Fruit fly (Drosophila melanogaster) whole organism, prepupa: Measurements from ENCODE around the gene ZC3H3.

Experiments
- Blimp-1 ChIP-seq: fragments of 200-800 bp; sonication (Bioruptor generic); optimal IDR thresholded peaks from 3 replicates; lab custom pipeline; 2017; ENCODE audit warnings: missing biosample characterization, missing genetic modification characterization, mild to moderate bottlenecking, moderate library complexity, missing genetic modification reagents
- CG10669 ChIP-seq: fragments of 200-800 bp; sonication (Bioruptor generic); optimal IDR thresholded peaks from 3 replicates; lab custom pipeline; 2018; ENCODE audit warnings: missing biosample characterization, mild to moderate bottlenecking, missing genetic modification characterization, moderate library complexity
- CG11294 ChIP-seq: fragments of 200-800 bp; sonication (Bioruptor generic); IDR thresholded peaks from 2 replicates; pipeline ENCODE4 v1.3.6; 2022; ENCODE audit warnings: missing biosample characterization, missing genetic modification characterization
- CG11902 ChIP-seq: fragments of 200-800 bp; sonication (Bioruptor generic); optimal IDR thresholded peaks from 3 replicates; lab custom pipeline; 2016; ENCODE audit warnings: missing biosample characterization, missing genetic modification characterization
- CG15336 ChIP-seq: fragments of 200-800 bp; sonication (Bioruptor generic); IDR thresholded peaks from 2 replicates; pipeline ENCODE4 v1.3.6; 2022; ENCODE audit warnings: missing biosample characterization, missing genetic modification characterization
- CG1621 ChIP-seq: fragments of 200-800 bp; sonication (Bioruptor generic); optimal IDR thresholded peaks from 3 replicates; lab custom pipeline; 2018; ENCODE audit warnings: missing biosample characterization, mild to moderate bottlenecking, missing genetic modification characterization
- CG4318 ChIP-seq: fragments of 200-800 bp; sonication (Bioruptor generic); optimal IDR thresholded peaks from 3 replicates; lab custom pipeline; 2017; ENCODE audit warnings: missing biosample characterization, mild to moderate bottlenecking, missing genetic modification characterization
- CG6163 ChIP-seq: fragments of 200-800 bp; sonication (Bioruptor generic); IDR thresholded peaks from 3 replicates; pipeline ENCODE4 v1.3.6; 2022; ENCODE audit warnings: missing biosample characterization, missing genetic modification characterization
- CG6276 ChIP-seq: fragments of 200-800 bp; sonication (Bioruptor generic); optimal IDR thresholded peaks from 2 replicates; lab custom pipeline; 2017; ENCODE audit warnings: missing biosample characterization, mild to moderate bottlenecking, missing genetic modification characterization
- CG6792 ChIP-seq: fragments of 200-800 bp; sonication (Bioruptor generic); optimal IDR thresholded peaks from 3 replicates; lab custom pipeline; 2016; ENCODE audit warnings: missing biosample characterization, missing genetic modification characterization
- CG6808 ChIP-seq: fragments of 200-800 bp; sonication (Bioruptor generic); optimal IDR thresholded peaks from 3 replicates; lab custom pipeline; 2017; ENCODE audit warnings: missing biosample characterization, missing genetic modification characterization, mild to moderate bottlenecking, moderate library complexity, missing genetic modification reagents
- CG8319 ChIP-seq: fragments of 200-800 bp; sonication (Bioruptor generic); optimal IDR thresholded peaks from 3 replicates; lab custom pipeline; 2016; ENCODE audit warnings: missing biosample characterization, missing genetic modification characterization
- CG8632 ChIP-seq: fragments of 200-800 bp; sonication (Bioruptor generic); optimal IDR thresholded peaks from 3 replicates; lab custom pipeline; 2016; ENCODE audit warnings: missing biosample characterization, missing genetic modification characterization
- Eip75B ChIP-seq: fragments of 200-800 bp; sonication (Bioruptor generic); optimal IDR thresholded peaks from 3 replicates; lab custom pipeline; 2016; ENCODE audit warnings: missing biosample characterization, missing genetic modification characterization
- Eip78C ChIP-seq: fragments of 200-800 bp; sonication (Bioruptor generic); peaks from one replicate; lab custom pipeline; 2016; ENCODE audit warnings: missing biosample characterization, missing genetic modification characterization
- Eip93F ChIP-seq: fragments of 200-800 bp; sonication (Bioruptor generic); optimal IDR thresholded peaks from 2 replicates; lab custom pipeline; 2016; ENCODE audit warnings: missing biosample characterization, mild to moderate bottlenecking, missing genetic modification characterization
- Ets21C ChIP-seq: fragments of 200-800 bp; sonication (Bioruptor generic); optimal IDR thresholded peaks from 3 replicates; lab custom pipeline; 2016; ENCODE audit warnings: missing biosample characterization, missing genetic modification characterization
- Ets96B ChIP-seq: fragments of 200-800 bp; optimal IDR thresholded peaks from 2 replicates; lab custom pipeline; 2019; ENCODE audit warnings: missing biosample characterization, mild to moderate bottlenecking, missing genetic modification characterization, moderate library complexity
- Gug ChIP-seq: fragments of 200-800 bp; sonication (Bioruptor generic); IDR thresholded peaks from 2 replicates; pipeline ENCODE4 v1.3.6; 2022; ENCODE audit warnings: missing biosample characterization, missing genetic modification characterization
- Hr38 ChIP-seq: sonication (Bioruptor generic); optimal IDR thresholded peaks from 2 replicates; lab custom pipeline; 2016; ENCODE audit warnings: missing biosample characterization, missing genetic modification characterization
- Hr39 ChIP-seq: fragments of 200-800 bp; sonication (Bioruptor generic); optimal IDR thresholded peaks from 2 replicates; lab custom pipeline; 2016; ENCODE audit warnings: missing biosample characterization, missing genetic modification characterization
- Hr4 ChIP-seq: fragments of 200-800 bp; sonication (Bioruptor generic); optimal IDR thresholded peaks from 3 replicates; lab custom pipeline; 2016; ENCODE audit warnings: missing biosample characterization, missing genetic modification characterization
- Lpt ChIP-seq: fragments of 200-800 bp; sonication (Bioruptor generic); optimal IDR thresholded peaks from 3 replicates; lab custom pipeline; 2016; ENCODE audit warnings: missing biosample characterization, missing genetic modification characterization
- OdsH ChIP-seq: fragments of 200-800 bp; sonication (Bioruptor generic); optimal IDR thresholded peaks from 3 replicates; lab custom pipeline; 2016; ENCODE audit warnings: missing biosample characterization, missing genetic modification characterization
- Smox ChIP-seq: fragments of 200-800 bp; sonication (Bioruptor generic); optimal IDR thresholded peaks from 3 replicates; lab custom pipeline; 2016; ENCODE audit warnings: missing biosample characterization, missing genetic modification characterization
- Sox102F ChIP-seq: fragments of 200-800 bp; sonication (Bioruptor generic); optimal IDR thresholded peaks from 2 replicates; lab custom pipeline; 2016; ENCODE audit warnings: missing biosample characterization, mild to moderate bottlenecking, missing genetic modification characterization
- Sox14 ChIP-seq: fragments of 200-800 bp; sonication (Bioruptor generic); optimal IDR thresholded peaks from 3 replicates; lab custom pipeline; 2016; ENCODE audit warnings: missing biosample characterization, missing genetic modification characterization
- Sox15 ChIP-seq: fragments of 200-800 bp; sonication (Bioruptor generic); optimal IDR thresholded peaks from 3 replicates; lab custom pipeline; 2016; ENCODE audit warnings: missing biosample characterization, missing genetic modification characterization
- achi ChIP-seq: fragments of 200-800 bp; sonication (Bioruptor generic); optimal IDR thresholded peaks from 3 replicates; lab custom pipeline; 2016; ENCODE audit warnings: missing biosample characterization, missing genetic modification characterization
- acj6 ChIP-seq: fragments of 200-800 bp; sonication (Bioruptor generic); optimal IDR thresholded peaks from 3 replicates; lab custom pipeline; 2016; ENCODE audit warnings: missing biosample characterization, missing genetic modification characterization
- cyc ChIP-seq: fragments of 200-800 bp; sonication (Bioruptor generic); optimal IDR thresholded peaks from 3 replicates; lab custom pipeline; 2016; ENCODE audit warnings: missing biosample characterization, missing genetic modification characterization
- dac ChIP-seq: fragments of 200-800 bp; sonication (Bioruptor generic); optimal IDR thresholded peaks from 2 replicates; lab custom pipeline; 2017; ENCODE audit warnings: missing biosample characterization, mild to moderate bottlenecking, missing genetic modification characterization
- dsx ChIP-seq: fragments of 200-800 bp; optimal IDR thresholded peaks from 3 replicates; lab custom pipeline; 2019; ENCODE audit warnings: missing biosample characterization, mild to moderate bottlenecking, missing genetic modification characterization, moderate library complexity; ENCODE audit not compliant: poor library complexity, severe bottlenecking
- eg ChIP-seq: fragments of 200-800 bp; sonication (Bioruptor generic); IDR thresholded peaks from 3 replicates; pipeline ENCODE4 v1.3.6; 2022; ENCODE audit warnings: missing biosample characterization, missing genetic modification characterization
- esn ChIP-seq: fragments of 200-800 bp; sonication (Bioruptor generic); optimal IDR thresholded peaks from 2 replicates; lab custom pipeline; 2016; ENCODE audit warnings: missing biosample characterization, mild to moderate bottlenecking, missing genetic modification characterization, moderate library complexity
- fd59A ChIP-seq: fragments of 200-800 bp; sonication (Bioruptor generic); optimal IDR thresholded peaks from 2 replicates; lab custom pipeline; 2017; ENCODE audit warnings: missing biosample characterization, mild to moderate bottlenecking, missing genetic modification characterization, missing genetic modification reagents
- fd85E ChIP-seq: fragments of 200-800 bp; sonication (Bioruptor generic); optimal IDR thresholded peaks from 3 replicates; lab custom pipeline; 2016; ENCODE audit warnings: missing biosample characterization, missing genetic modification characterization
- fkh ChIP-seq: fragments of 200-800 bp; sonication (Bioruptor generic); optimal IDR thresholded peaks from 3 replicates; lab custom pipeline; 2017; ENCODE audit warnings: missing biosample characterization, mild to moderate bottlenecking, missing genetic modification characterization, moderate library complexity
- salr ChIP-seq, 2 experiments: fragments of 200-800 bp; sonication (Bioruptor generic); optimal IDR thresholded peaks; 3 replicates each; lab custom pipeline; 2016 to 2018; ENCODE audit warnings: missing biosample characterization in 2 of 2, missing genetic modification characterization in 2 of 2, mild to moderate bottlenecking in 1 of 2
- spab ChIP-seq: fragments of 200-800 bp; sonication (Bioruptor generic); optimal IDR thresholded peaks from 2 replicates; lab custom pipeline; 2017; ENCODE audit warnings: missing biosample characterization, mild to moderate bottlenecking, missing genetic modification characterization, missing genetic modification reagents
- ss ChIP-seq, 2 experiments: fragments of 200-800 bp; sonication (Bioruptor generic); optimal IDR thresholded peaks; 2 replicates in 1 of 2; 3 replicates in 1 of 2; lab custom pipeline; 2017 to 2018; ENCODE audit warnings: mild to moderate bottlenecking in 2 of 2, missing biosample characterization in 2 of 2, missing genetic modification characterization in 2 of 2, moderate library complexity in 1 of 2
- svp ChIP-seq: fragments of 200-800 bp; sonication (Bioruptor generic); peaks from one replicate; lab custom pipeline; 2016; ENCODE audit warnings: missing biosample characterization, missing genetic modification characterization
- topi ChIP-seq: fragments of 200-800 bp; sonication (Bioruptor generic); optimal IDR thresholded peaks from 3 replicates; lab custom pipeline; 2016; ENCODE audit warnings: missing biosample characterization, missing genetic modification characterization
- vri ChIP-seq: fragments of 200-800 bp; sonication (Bioruptor generic); optimal IDR thresholded peaks from 3 replicates; lab custom pipeline; 2016; ENCODE audit warnings: missing biosample characterization, mild to moderate bottlenecking, missing genetic modification characterization

Gene ZC3H3

dm6 chr3L:8546355-8546771 lies 36.8 kb upstream of the ZC3H3 start (continued):
- no peak for TF ChIP-seq Lpt (GFP tag; lab: Kevin White, UChicago)
- TF ChIP-seq CG6808 (GFP tag; lab: Kevin White, UChicago): no peak
- peak; percentile 2 for TF ChIP-seq CG10669 (GFP tag; lab: Kevin White, UChicago)
- TF ChIP-seq fd85E (GFP tag; lab: Kevin White, UChicago): peak; percentile 45
- no peak for TF ChIP-seq cyc (GFP tag; lab: Kevin White, UChicago)
- TF ChIP-seq Eip75B: peak; percentile 32
- peak; percentile 75 for TF ChIP-seq CG6163 (GFP tag; lab: Robert Waterston, UW)
- peak; percentile 35 for TF ChIP-seq esn (GFP tag; lab: Kevin White, UChicago)
- TF ChIP-seq Blimp-1: no peak
- no peak; the same call in 1 of the 2 replicates for TF ChIP-seq CG11294 (GFP tag; lab: Robert Waterston, UW)
- peak; percentile 57 for TF ChIP-seq Sox102F (GFP tag; lab: Kevin White, UChicago)
- peak; percentile 41 for TF ChIP-seq CG1621 (tag; lab: Kevin White, UChicago)
- no peak for TF ChIP-seq CG6792 (GFP tag; lab: Kevin White, UChicago)
- peak; percentile 82 for TF ChIP-seq svp
- peak; percentile 1 for TF ChIP-seq achi (GFP tag; lab: Kevin White, UChicago)
- no peak for TF ChIP-seq salr (GFP tag; optimal IDR thresholded peaks at IDR 0.05; lab: Kevin White, UChicago)
- peak; percentile 61; the same call in 2 of the 3 replicates for TF ChIP-seq eg (GFP tag; lab: Robert Waterston, UW)

dm6 chr3L:8545473-8545872 lies 35.9 kb upstream of the ZC3H3 start:
- TF ChIP-seq cyc (GFP tag; lab: Kevin White, UChicago) (no peak), achi (GFP tag; lab: Kevin White, UChicago) (no peak), ss (GFP tag; optimal IDR thresholded peaks at IDR 0.05; lab: Kevin White, UChicago) (peak in 1 of 2 experiments; percentile 2), salr (GFP tag; optimal IDR thresholded peaks at IDR 0.05; lab: Kevin White, UChicago) (no peak), Ets21C (GFP tag; lab: Kevin White, UChicago) (no peak), Eip78C (GFP tag; lab: Kevin White, UChicago) (peak; percentile 41), CG10669 (GFP tag; lab: Kevin White, UChicago) (no peak), CG15336 (no peak), svp (peak; percentile 91), spab (GFP tag; lab: Kevin White, UChicago) (no peak), Sox15 (no peak)
- TF ChIP-seq, all 60 proteins: peak for 3

- TF ChIP-seq Eip93F (GFP tag; lab: Kevin White, UChicago): no peak
- peak; percentile 43 for TF ChIP-seq fkh
- TF ChIP-seq spab (GFP tag; lab: Kevin White, UChicago): no peak
- no peak for TF ChIP-seq cyc (GFP tag; lab: Kevin White, UChicago)
- peak; percentile 53 for TF ChIP-seq Eip78C (GFP tag; lab: Kevin White, UChicago)
- no peak for TF ChIP-seq CG6276 (GFP tag; lab: Kevin White, UChicago)
- TF ChIP-seq Gug (GFP tag; lab: Robert Waterston, UW): no peak
- TF ChIP-seq CG15336: no peak
- TF ChIP-seq Ets96B (tag; lab: Kevin White, UChicago): no peak
- no peak for TF ChIP-seq CG11294 (GFP tag; lab: Robert Waterston, UW)
- no peak for TF ChIP-seq Smox (GFP tag; lab: Kevin White, UChicago)
- TF ChIP-seq fd59A (GFP tag; lab: Kevin White, UChicago): no peak
- TF ChIP-seq CG11902: no peak
- no peak for TF ChIP-seq dac (GFP tag; lab: Kevin White, UChicago)
- TF ChIP-seq Eip75B: no peak
- TF ChIP-seq Lpt (GFP tag; lab: Kevin White, UChicago): no peak
- peak; percentile 32 for TF ChIP-seq acj6
- peak; percentile 18 for TF ChIP-seq dsx
- no peak for TF ChIP-seq Sox102F (GFP tag; lab: Kevin White, UChicago)
- no peak for TF ChIP-seq Sox15
- peak; percentile 19 for TF ChIP-seq Sox14
- no peak for TF ChIP-seq CG8632 (GFP tag; lab: Kevin White, UChicago)
- peak; percentile 79 for TF ChIP-seq CG1621 (tag; lab: Kevin White, UChicago)
- TF ChIP-seq svp: peak; percentile 5
- TF ChIP-seq vri (GFP tag; lab: Kevin White, UChicago): no peak
- TF ChIP-seq CG4318: no peak
- TF ChIP-seq CG8319 (GFP tag; lab: Kevin White, UChicago): no peak
- TF ChIP-seq topi (GFP tag; lab: Kevin White, UChicago): no peak
- TF ChIP-seq CG6163 (GFP tag; lab: Robert Waterston, UW): no peak
- peak; percentile 37 for TF ChIP-seq OdsH (GFP tag; lab: Kevin White, UChicago)
- no peak for TF ChIP-seq Ets21C (GFP tag; lab: Kevin White, UChicago)
- TF ChIP-seq fd85E (GFP tag; lab: Kevin White, UChicago): no peak
- no peak for TF ChIP-seq Hr39 (GFP tag; lab: Kevin White, UChicago)
- no peak for TF ChIP-seq CG6792 (GFP tag; lab: Kevin White, UChicago)
- peak; percentile 7 for TF ChIP-seq Hr4 (GFP tag; lab: Kevin White, UChicago)
- TF ChIP-seq achi (GFP tag; lab: Kevin White, UChicago): peak; percentile 33
- no peak for TF ChIP-seq Hr38
These were observed 35.1 kb upstream of the ZC3H3 start, which contains the start of gene rhea for dm6 chr3L:8544710-8545109. TSS of gene rhea (plus strand) at chr3L:8545001.
